1 worm cellular context compared by ENCODE assay signal in the genomic region with DNA sequence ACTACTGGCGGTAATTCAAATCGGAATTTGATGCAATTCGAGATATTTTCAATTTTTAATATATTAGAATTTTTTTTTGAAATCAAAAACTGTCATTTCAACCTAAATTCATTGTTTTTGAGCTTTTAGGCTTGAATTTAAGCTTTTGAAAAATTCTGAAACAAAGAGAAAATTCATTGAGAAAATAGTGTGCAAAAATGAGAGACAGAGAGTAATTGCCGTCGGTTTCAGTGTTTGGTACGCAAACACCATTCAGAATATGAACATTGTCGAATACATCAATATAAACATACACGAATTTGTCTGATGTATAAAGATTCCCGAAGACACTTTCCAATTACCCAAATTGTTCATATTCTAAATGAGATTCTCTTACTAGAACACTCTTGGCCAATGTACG.
A peak's percentile ranks its signal among the peaks of the same experiment; 100 is the strongest.
TF ChIP-seq lines count a peak whose summit lies in the region.

No protein-coding gene starts in this region.

TF ChIP-seq in whole organism, L1 larva, 84 proteins besides CTCF, POLR2A, EP300 and RAD21 (continued from another document):
- TF ChIP-seq ceh-88 (GFP tag; IDR thresholded peaks at IDR 0.05; lab: Robert Waterston, UW) (no peak), tbx-2 (tag; optimal IDR thresholded peaks at IDR 0.05; lab: Kevin White, UChicago) (no peak), mdl-1 (tag; optimal IDR thresholded peaks at IDR 0.05; lab: Kevin White, UChicago) (no peak), nhr-20 (tag; optimal IDR thresholded peaks at IDR 0.05; lab: Kevin White, UChicago) (peak; percentile 10), skn-1 (tag; optimal IDR thresholded peaks at IDR 0.05; lab: Kevin White, UChicago) (no peak), lin-14 (GFP tag; optimal IDR thresholded peaks at IDR 0.05; lab: Kevin White, UChicago) (no peak), fkh-8 (tag; optimal IDR thresholded peaks at IDR 0.05; lab: Kevin White, UChicago) (no peak), zip-4 (GFP tag; optimal IDR thresholded peaks at IDR 0.05; lab: Kevin White, UChicago) (no peak), tlp-1 (tag; optimal IDR thresholded peaks at IDR 0.05; lab: Kevin White, UChicago) (no peak), elt-2 (tag; optimal IDR thresholded peaks at IDR 0.05; lab: Kevin White, UChicago) (no peak), fkh-10 (GFP tag; optimal IDR thresholded peaks at IDR 0.05; lab: Kevin White, UChicago) (no peak), efl-3 (GFP tag; optimal IDR thresholded peaks at IDR 0.05; lab: Kevin White, UChicago) (no peak), dsc-1 (tag; optimal IDR thresholded peaks at IDR 0.05; lab: Kevin White, UChicago) (no peak), ztf-11 (tag; optimal IDR thresholded peaks at IDR 0.05; lab: Kevin White, UChicago) (no peak), fos-1 (tag; optimal IDR thresholded peaks at IDR 0.05; lab: Kevin White, UChicago) (no peak), F16B12.6 (tag; optimal IDR thresholded peaks at IDR 0.05; lab: Kevin White, UChicago) (peak; percentile 72), nhr-85 (tag; lab: Kevin White, UChicago) (peak; percentile 54), elt-3 (tag; optimal IDR thresholded peaks at IDR 0.05; lab: Kevin White, UChicago) (no peak), dpl-1 (GFP tag; optimal IDR thresholded peaks at IDR 0.05; lab: Kevin White, UChicago) (peak in 1 of 3 experiments; percentile 42), C34B4.2 (tag; optimal IDR thresholded peaks at IDR 0.05; lab: Kevin White, UChicago) (no peak), mep-1 (tag; optimal IDR thresholded peaks at IDR 0.05; lab: Kevin White, UChicago) (no peak), mef-2 (tag; optimal IDR thresholded peaks at IDR 0.05; lab: Kevin White, UChicago) (no peak), lin-15B (tag; optimal IDR thresholded peaks at IDR 0.05; lab: Kevin White, UChicago) (peak; percentile 8), hlh-17 (GFP tag; optimal IDR thresholded peaks at IDR 0.05; lab: Kevin White, UChicago; ENCODE audit: borderline replicate concordance) (no peak), ceh-63 (GFP tag; optimal IDR thresholded peaks at IDR 0.05; lab: Kevin White, UChicago) (no peak), mab-9 (GFP tag; IDR thresholded peaks at IDR 0.05; lab: Robert Waterston, UW) (no peak), sox-4 (tag; optimal IDR thresholded peaks at IDR 0.05; lab: Kevin White, UChicago) (no peak)
